Fruit fly (Drosophila melanogaster): ENCODE data around the gene CG12316.

CG12316 gene

dm6 chr3L:15093929-15094588, 42.7 kb downstream of the CG12316 start:
- no peak for TF ChIP-seq CG17806 (tag; optimal IDR thresholded peaks at IDR 0.05)
- peak; percentile 5 for TF ChIP-seq CG8159 (tag; optimal IDR thresholded peaks at IDR 0.05)
- TF ChIP-seq D1 (tag; optimal IDR thresholded peaks at IDR 0.05): no peak
- TF ChIP-seq CG15710 (tag; optimal IDR thresholded peaks at IDR 0.05): no peak
- TF ChIP-seq CG8301 (tag; optimal IDR thresholded peaks at IDR 0.05): no peak
- 0 out of 3 replicates have a peak, but pooled peaks have one; percentile 49 for TF ChIP-seq CG4496 (GFP tag; IDR thresholded peaks at IDR 0.05)
- peak; percentile 19 for TF ChIP-seq Pif1A (GFP tag; optimal IDR thresholded peaks at IDR 0.05)
- TF ChIP-seq Pif1B (GFP tag; optimal IDR thresholded peaks at IDR 0.05): no peak
- peak; percentile 70 for TF ChIP-seq EcR (GFP tag; optimal IDR thresholded peaks at IDR 0.05)
- TF ChIP-seq CG32121 (GFP tag; IDR thresholded peaks at IDR 0.05): 0 out of 2 replicates have a peak, but pooled peaks have one; percentile 37
- no peak for TF ChIP-seq Snoo (tag; optimal IDR thresholded peaks at IDR 0.05)
- no peak for TF ChIP-seq CG10348 (GFP tag; IDR thresholded peaks at IDR 0.05)

dm6 chr3L:15089887-15090679, 46.7 kb downstream of the CG12316 start:
- TF ChIP-seq CG17806 (tag; optimal IDR thresholded peaks at IDR 0.05): no peak
- TF ChIP-seq Snoo (tag; optimal IDR thresholded peaks at IDR 0.05): no peak

dm6 chr3L:15089083-15089704, 47.5 kb downstream of the CG12316 start:
- TF ChIP-seq Snoo (tag; optimal IDR thresholded peaks at IDR 0.05) (no peak), Pif1A (GFP tag; optimal IDR thresholded peaks at IDR 0.05) (no peak), EcR (GFP tag; optimal IDR thresholded peaks at IDR 0.05) (no peak), CG13204 (GFP tag; optimal IDR thresholded peaks at IDR 0.05) (no peak), gl (tag; optimal IDR thresholded peaks at IDR 0.05) (no peak), CG14655 (GFP tag; optimal IDR thresholded peaks at IDR 0.05) (no peak), fd96Ca (GFP tag; IDR thresholded peaks at IDR 0.05) (no peak), CG34367 (tag; optimal IDR thresholded peaks at IDR 0.05) (no peak), CG8159 (tag; optimal IDR thresholded peaks at IDR 0.05) (no peak), CG8301 (tag; optimal IDR thresholded peaks at IDR 0.05) (no peak), Pif1B (GFP tag; optimal IDR thresholded peaks at IDR 0.05) (no peak), CG15710 (tag; optimal IDR thresholded peaks at IDR 0.05) (no peak), Ets98B (GFP tag; IDR thresholded peaks at IDR 0.05) (no peak), rn (GFP tag; IDR thresholded peaks at IDR 0.05) (no peak), CG9948 (tag; optimal IDR thresholded peaks at IDR 0.05) (no peak), D1 (tag; optimal IDR thresholded peaks at IDR 0.05) (no peak), CG17806 (tag; optimal IDR thresholded peaks at IDR 0.05) (no peak), CG12605 (GFP tag; IDR thresholded peaks at IDR 0.05) (no peak), CG32121 (GFP tag; IDR thresholded peaks at IDR 0.05) (no peak)

dm6 chr3L:15088285-15088684, 48.4 kb downstream of the CG12316 start:
- TF ChIP-seq Ets98B (GFP tag; IDR thresholded peaks at IDR 0.05) (no peak), CG12605 (GFP tag; IDR thresholded peaks at IDR 0.05) (no peak), CG10348 (GFP tag; IDR thresholded peaks at IDR 0.05) (no peak), Pif1A (GFP tag; optimal IDR thresholded peaks at IDR 0.05) (no peak)

- TF ChIP-seq Pif1A (GFP tag; optimal IDR thresholded peaks at IDR 0.05): no peak
- TF ChIP-seq CG8159 (tag; optimal IDR thresholded peaks at IDR 0.05): no peak
- no peak for TF ChIP-seq CG12605 (GFP tag; IDR thresholded peaks at IDR 0.05)
- TF ChIP-seq CG14655 (GFP tag; optimal IDR thresholded peaks at IDR 0.05): no peak
- no peak for TF ChIP-seq CG8301 (tag; optimal IDR thresholded peaks at IDR 0.05)
- TF ChIP-seq gl (tag; optimal IDR thresholded peaks at IDR 0.05): no peak
- TF ChIP-seq CG17806 (tag; optimal IDR thresholded peaks at IDR 0.05): no peak
- no peak for TF ChIP-seq Pif1B (GFP tag; optimal IDR thresholded peaks at IDR 0.05)
These were observed 52.4 kb downstream of the CG12316 start for dm6 chr3L:15084288-15084687.
